Fruit fly (Drosophila melanogaster): ENCODE measurements around the gene CG2694.

Gene CG2694

dm6 chrX:2720122-2720521, 6.2 kb downstream of the CG2694 start, which contains the start of gene CG2701 (continued):
- TF ChIP-seq HmgZ (tag; optimal IDR thresholded peaks at IDR 0.05) (peak; percentile 70), Antp (GFP tag; optimal IDR thresholded peaks at IDR 0.05) (peak; percentile 44), Dbx (GFP tag; IDR thresholded peaks at IDR 0.05) (0 out of 3 replicates have a peak, but pooled peaks have one; percentile 36), Med (GFP tag) (peak; percentile 88), CG11504 (tag; optimal IDR thresholded peaks at IDR 0.05) (no peak), CG7271 (tag; optimal IDR thresholded peaks at IDR 0.05) (no peak), CG7839 (tag; optimal IDR thresholded peaks at IDR 0.05) (no peak), ab (GFP tag; optimal IDR thresholded peaks at IDR 0.05) (no peak), fru (optimal IDR thresholded peaks at IDR 0.05) (no peak), ato (GFP tag; IDR thresholded peaks at IDR 0.05; ENCODE audit: partially characterized antibody) (peak; percentile 61; the same call in 1 of the 2 replicates), Sry-β (GFP tag; optimal IDR thresholded peaks at IDR 0.05) (peak; percentile 0), ro (GFP tag; IDR thresholded peaks at IDR 0.05) (no peak), knrl (GFP tag; IDR thresholded peaks at IDR 0.05; ENCODE audit: partially characterized antibody) (peak; percentile 66), Blimp-1 (GFP tag; optimal IDR thresholded peaks at IDR 0.05) (no peak), Scr (GFP tag; IDR thresholded peaks at IDR 0.05; ENCODE audit: partially characterized antibody) (peak; percentile 63), Ets65A (GFP tag) (peak; percentile 88), CG16815 (GFP tag; optimal IDR thresholded peaks at IDR 0.05) (no peak), CG10267 (tag; optimal IDR thresholded peaks at IDR 0.05) (peak; percentile 9), her (GFP tag; optimal IDR thresholded peaks at IDR 0.05) (peak; percentile 39), lola (GFP tag; optimal IDR thresholded peaks at IDR 0.05) (no peak), eyg (GFP tag; optimal IDR thresholded peaks at IDR 0.05) (no peak), vnd (GFP tag; IDR thresholded peaks at IDR 0.05; ENCODE audit: partially characterized antibody) (peak; percentile 54; the same call in 2 of the 3 replicates), ap (GFP tag; IDR thresholded peaks at IDR 0.05) (no peak), CG3847 (GFP tag; IDR thresholded peaks at IDR 0.05) (peak; percentile 41; the same call in 1 of the 2 replicates), Xrp1 (GFP tag; IDR thresholded peaks at IDR 0.05) (peak; percentile 17; the same call in 1 of the 2 replicates), CG42726 (GFP tag; IDR thresholded peaks at IDR 0.05; ENCODE audit: partially characterized antibody) (peak; percentile 69), CG6689 (GFP tag; IDR thresholded peaks at IDR 0.05) (peak; percentile 99), CG31224 (GFP tag; IDR thresholded peaks at IDR 0.05) (no peak), Trl (optimal IDR thresholded peaks at IDR 0.05) (no peak), Trl (GFP tag; optimal IDR thresholded peaks at IDR 0.05) (peak; percentile 0), CG31441 (GFP tag; IDR thresholded peaks at IDR 0.05) (no peak), CG12659 (GFP tag; optimal IDR thresholded peaks at IDR 0.05) (peak; percentile 32), vvl (GFP tag; IDR thresholded peaks at IDR 0.05) (no peak), HmgD (GFP tag; optimal IDR thresholded peaks at IDR 0.05) (peak; percentile 68), CG5180 (GFP tag; optimal IDR thresholded peaks at IDR 0.05) (no peak), danr (GFP tag; IDR thresholded peaks at IDR 0.05) (no peak), Dp (GFP tag; optimal IDR thresholded peaks at IDR 0.05) (peak; percentile 69), Drgx (GFP tag; IDR thresholded peaks at IDR 0.05) (no peak), Gug (GFP tag; IDR thresholded peaks at IDR 0.05) (peak; percentile 13; the same call in 1 of the 4 replicates), CG5953 (GFP tag; IDR thresholded peaks at IDR 0.05) (no peak), CG16813 (GFP tag; IDR thresholded peaks at IDR 0.05; ENCODE audit: partially characterized antibody) (peak; percentile 65), Rfx (GFP tag; IDR thresholded peaks at IDR 0.05) (peak; percentile 9; the same call in 1 of the 2 replicates), trem (tag; optimal IDR thresholded peaks at IDR 0.05) (peak; percentile 56), CG9932 (GFP tag; IDR thresholded peaks at IDR 0.05) (peak; percentile 58; the same call in 1 of the 2 replicates), croc (GFP tag; conservative IDR thresholded peaks at IDR 0.05) (no peak), gro (GFP tag; optimal IDR thresholded peaks at IDR 0.05) (no peak), caup (GFP tag; optimal IDR thresholded peaks at IDR 0.05; ENCODE audit: severe bottlenecking) (no peak), CG7963 (GFP tag; IDR thresholded peaks at IDR 0.05; ENCODE audit: partially characterized antibody) (peak; percentile 59; the same call in 2 of the 3 replicates), cas (GFP tag; IDR thresholded peaks at IDR 0.05) (no peak), CG12104 (GFP tag; optimal IDR thresholded peaks at IDR 0.05) (no peak), CG14710 (tag; optimal IDR thresholded peaks at IDR 0.05) (peak; percentile 32)
